Worm (Caenorhabditis elegans) whole organism, late embryonic: Measurements from ENCODE around the gene eat-4.

ENCODE experiments used
- elt-4 ChIP-seq: sonication (generic microtip); optimal IDR thresholded peaks from 2 replicates; lab custom pipeline; 2016; ENCODE audit warnings: missing genetic modification characterization, missing compliant biosample characterization
- gmeb-2 ChIP-seq: sonication (generic microtip); optimal IDR thresholded peaks from 2 replicates; lab custom pipeline; 2016; ENCODE audit warnings: missing genetic modification characterization, inconsistent platforms, missing compliant biosample characterization
- hlh-30 ChIP-seq: sonication (generic microtip); optimal IDR thresholded peaks from 2 replicates; lab custom pipeline; 2017; ENCODE audit warnings: antibody characterized with exemption, missing genetic modification characterization, missing compliant biosample characterization; ENCODE audit not compliant: insufficient read depth
- unc-55 ChIP-seq: sonication (generic microtip); optimal IDR thresholded peaks from 2 replicates; lab custom pipeline; 2017; ENCODE audit warnings: missing biosample characterization, missing genetic modification reagents, missing genetic modification characterization

- TF ChIP-seq hlh-30 (no peak), gmeb-2 (tag; lab: Kevin White, UChicago) (no peak), elt-4 (tag; lab: Kevin White, UChicago) (no peak), unc-55 (GFP tag; lab: Kevin White, UChicago) (no peak)
These were observed 7.2 kb downstream of the eat-4 start, which contains the start of gene ZK512.11 for ce11 chrIII:9143911-9144310.
